Fruit fly (Drosophila melanogaster) whole organism, wandering third instar larva: ENCODE measurements around the gene pall.

Experiments
- Abd-B ChIP-seq: fragments of >200 bp; optimal IDR thresholded peaks from 2 replicates; lab custom pipeline; 2017; ENCODE audit warnings: missing biosample characterization, missing genetic modification characterization
- CG32264 ChIP-seq: fragments of 200-800 bp; sonication (Bioruptor generic); optimal IDR thresholded peaks from 2 replicates; lab custom pipeline; 2016; ENCODE audit warnings: missing biosample characterization, missing genetic modification characterization
- CG9705 ChIP-seq: fragments of 200-800 bp; sonication (Bioruptor generic); optimal IDR thresholded peaks from 2 replicates; lab custom pipeline; 2018; ENCODE audit warnings: missing biosample characterization, mild to moderate bottlenecking, missing genetic modification characterization
- Dfd ChIP-seq: fragments of >200 bp; optimal IDR thresholded peaks from 2 replicates; lab custom pipeline; 2017; ENCODE audit warnings: missing biosample characterization, missing genetic modification characterization
- Dif ChIP-seq: fragments of 200-275, 200-300 bp; sonication (Bioruptor generic); optimal IDR thresholded peaks from 2 replicates; lab custom pipeline; 2018; ENCODE audit warnings: missing biosample characterization, missing genetic modification characterization; ENCODE audit not compliant: partially characterized antibody
- GATAd ChIP-seq: sonication (Bioruptor generic); optimal IDR thresholded peaks from 2 replicates; lab custom pipeline; 2016; ENCODE audit warnings: missing biosample characterization, missing genetic modification characterization
- HLH106 ChIP-seq: fragments of 200-800 bp; optimal IDR thresholded peaks from 3 replicates; lab custom pipeline; 2019; ENCODE audit warnings: missing biosample characterization, mild to moderate bottlenecking, missing genetic modification characterization, moderate library complexity
- Hnf4 ChIP-seq: fragments of 200-800 bp; sonication (Bioruptor generic); optimal IDR thresholded peaks from 2 replicates; lab custom pipeline; 2016; ENCODE audit warnings: missing biosample characterization, mild to moderate bottlenecking, missing genetic modification characterization
- Hr78 ChIP-seq: fragments of >200 bp; optimal IDR thresholded peaks from 2 replicates; lab custom pipeline; 2017; ENCODE audit warnings: missing biosample characterization, missing genetic modification characterization
- Jra ChIP-seq: sonication (Bioruptor generic); optimal IDR thresholded peaks from 2 replicates; lab custom pipeline; 2016; ENCODE audit warnings: missing biosample characterization, missing genetic modification characterization
- Mio ChIP-seq: sonication (Bioruptor generic); optimal IDR thresholded peaks from 2 replicates; lab custom pipeline; 2016; ENCODE audit warnings: missing biosample characterization, missing genetic modification characterization
- Myc ChIP-seq: fragments of >200 bp; optimal IDR thresholded peaks from 2 replicates; lab custom pipeline; 2017
- OdsH ChIP-seq: fragments of 200-800 bp; sonication (Bioruptor generic); optimal IDR thresholded peaks from 2 replicates; lab custom pipeline; 2016; ENCODE audit warnings: missing biosample characterization, mild to moderate bottlenecking, missing genetic modification characterization
- Rel ChIP-seq, 2 experiments: fragments of 200-800 bp; sonication (Bioruptor generic) in 1 of 2; optimal IDR thresholded peaks; 2 replicates in 1 of 2; 3 replicates in 1 of 2; lab custom pipeline; 2016 to 2019; ENCODE audit warnings: mild to moderate bottlenecking in 2 of 2, missing biosample characterization in 2 of 2, missing genetic modification characterization in 2 of 2, moderate library complexity in 1 of 2
- Sp1 ChIP-seq: fragments of 200-800 bp; sonication (Bioruptor generic); optimal IDR thresholded peaks from 3 replicates; lab custom pipeline; 2019; ENCODE audit warnings: missing biosample characterization, mild to moderate bottlenecking, missing genetic modification characterization, moderate library complexity
- Vsx2 ChIP-seq: fragments of 200-300, 225-300 bp; sonication (Bioruptor generic); optimal IDR thresholded peaks from 2 replicates; lab custom pipeline; 2018; ENCODE audit warnings: missing biosample characterization, missing genetic modification characterization; ENCODE audit not compliant: partially characterized antibody
- br ChIP-seq: fragments of 200-800 bp; sonication (Bioruptor generic); optimal IDR thresholded peaks from 2 replicates; lab custom pipeline; 2016; ENCODE audit warnings: missing biosample characterization, missing genetic modification characterization
- brk ChIP-seq: fragments of 200-800 bp; sonication (Bioruptor generic); optimal IDR thresholded peaks from 2 replicates; lab custom pipeline; 2016; ENCODE audit warnings: missing biosample characterization, mild to moderate bottlenecking, missing genetic modification characterization
- dl ChIP-seq, 2 experiments: fragments of 175-275, 200-275 bp in 1 of 2; fragments of 200-275 bp in 1 of 2; sonication (Bioruptor generic); optimal IDR thresholded peaks; lab custom pipeline; 2018; ENCODE audit warnings: mild to moderate bottlenecking in 2 of 2, missing biosample characterization in 2 of 2, missing genetic modification characterization in 2 of 2, moderate library complexity in 2 of 2; ENCODE audit not compliant: partially characterized antibody in 2 of 2, insufficient read depth in 1 of 2
- dmrt93B ChIP-seq: fragments of 200-800 bp; sonication (Bioruptor generic); optimal IDR thresholded peaks from 2 replicates; lab custom pipeline; 2018; ENCODE audit warnings: missing biosample characterization, mild to moderate bottlenecking, missing genetic modification characterization
- dsf ChIP-seq: sonication (Bioruptor generic); optimal IDR thresholded peaks from 2 replicates; lab custom pipeline; 2016; ENCODE audit warnings: missing biosample characterization, missing genetic modification characterization, borderline replicate concordance
- foxo ChIP-seq, 2 experiments: fragments of 200-800 bp; sonication (Bioruptor generic); optimal IDR thresholded peaks; 2 replicates in 1 of 2; 3 replicates in 1 of 2; lab custom pipeline; 2016 to 2017; ENCODE audit warnings: missing biosample characterization in 2 of 2, missing genetic modification characterization in 2 of 2
- fru ChIP-seq: fragments of 200-800 bp; sonication (Bioruptor generic); optimal IDR thresholded peaks from 3 replicates; lab custom pipeline; 2016; ENCODE audit warnings: missing biosample characterization, mild to moderate bottlenecking, missing genetic modification characterization
- h ChIP-seq: fragments of 200-800 bp; sonication (Bioruptor generic); optimal IDR thresholded peaks from 3 replicates; lab custom pipeline; 2016; ENCODE audit warnings: missing biosample characterization, mild to moderate bottlenecking, missing genetic modification characterization
- pan ChIP-seq: fragments of >200 bp; optimal IDR thresholded peaks from 2 replicates; lab custom pipeline; 2017
- psq ChIP-seq: fragments of 200-800 bp; sonication (Bioruptor generic); optimal IDR thresholded peaks from 3 replicates; lab custom pipeline; 2017; ENCODE audit warnings: missing biosample characterization, mild to moderate bottlenecking, missing genetic modification characterization, moderate library complexity
- rgr ChIP-seq: fragments of 200-800 bp; sonication (Bioruptor generic); optimal IDR thresholded peaks from 3 replicates; lab custom pipeline; 2016; ENCODE audit warnings: missing biosample characterization, mild to moderate bottlenecking, missing genetic modification characterization
- sage ChIP-seq: fragments of 200-800 bp; sonication (Bioruptor generic); optimal IDR thresholded peaks from 2 replicates; lab custom pipeline; 2016; ENCODE audit warnings: missing biosample characterization, mild to moderate bottlenecking, missing genetic modification characterization
- sv ChIP-seq: fragments of 200-800 bp; sonication (Bioruptor generic); optimal IDR thresholded peaks from 3 replicates; lab custom pipeline; 2016; ENCODE audit warnings: missing biosample characterization, missing genetic modification characterization
- tai ChIP-seq: sonication (Bioruptor generic); optimal IDR thresholded peaks from 2 replicates; lab custom pipeline; 2016; ENCODE audit warnings: missing biosample characterization, missing genetic modification characterization
- usp ChIP-seq: fragments of >200 bp; optimal IDR thresholded peaks from 2 replicates; lab custom pipeline; 2017; ENCODE audit warnings: missing biosample characterization, missing genetic modification characterization

Gene pall

dm6 chr3L:9487586-9487985, at the start of gene pall:
pall (minus strand) TSS chr3L:9487790.
- TF ChIP-seq Myc (lab: Kevin White, UChicago) (peak; percentile 48), Abd-B (GFP tag; lab: Kevin White, UChicago) (no peak), dl (GFP tag; optimal IDR thresholded peaks at IDR 0.05; lab: Kevin White, UChicago; ENCODE audit: insufficient read depth in 1 of 2, partially characterized antibody in 2 of 2) (no peak), dmrt93B (GFP tag; lab: Kevin White, UChicago) (no peak), Rel (GFP tag; optimal IDR thresholded peaks at IDR 0.05; lab: Kevin White, UChicago) (no peak), Rel (tag; optimal IDR thresholded peaks at IDR 0.05; lab: Kevin White, UChicago) (peak; percentile 40)

DNA sequence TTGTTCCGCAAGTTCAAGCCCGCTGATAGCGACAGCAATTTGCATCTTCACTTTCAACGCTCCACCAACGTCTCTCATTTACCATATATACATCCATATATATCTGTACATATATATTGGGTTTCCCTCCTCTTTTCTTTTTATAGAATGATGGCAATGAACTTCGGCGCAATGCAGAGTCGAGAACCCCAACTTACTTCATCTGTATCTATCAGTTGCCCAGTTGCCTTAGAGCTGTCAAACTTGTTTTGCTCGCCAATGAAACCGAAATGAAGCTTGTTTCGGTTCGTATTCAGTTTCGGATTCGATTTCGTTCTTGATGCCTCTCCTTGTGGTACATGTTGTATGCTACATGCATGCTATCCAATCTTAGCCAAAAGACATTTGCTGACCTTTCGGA, 41.2 kb upstream of the pall start, which contains the start of gene Or67a:
Gene Or67a (plus strand): TSS at position 233 of the 400 bp plus-strand sequence.
- no peak for TF ChIP-seq CG9705 (GFP tag; lab: Kevin White, UChicago)
- peak in 1 of 2 experiments; percentile 26 for TF ChIP-seq dl (GFP tag; optimal IDR thresholded peaks at IDR 0.05; lab: Kevin White, UChicago; ENCODE audit: insufficient read depth in 1 of 2, partially characterized antibody in 2 of 2)
- no peak for TF ChIP-seq h (GFP tag; lab: Kevin White, UChicago)

DNA sequence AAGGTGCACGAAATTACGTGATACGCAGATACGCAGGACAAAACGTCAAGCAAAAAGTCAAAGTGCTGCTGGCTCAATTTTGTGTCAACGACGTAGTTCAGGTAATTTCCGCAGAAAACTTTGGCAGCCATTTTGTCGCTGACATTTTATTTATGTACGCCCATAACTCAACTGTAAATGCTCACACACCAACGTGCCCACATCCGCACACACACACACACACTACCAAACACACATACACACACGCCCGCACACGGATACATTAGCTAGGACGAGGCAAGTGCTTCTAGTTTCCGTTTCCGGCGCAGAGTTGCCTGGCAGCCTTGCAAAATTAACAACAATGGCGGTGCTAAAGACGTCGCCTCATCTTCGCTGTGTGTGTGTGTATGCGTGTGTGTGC, 37.9 kb upstream of the pall start, which contains the start of gene CG33700:
Gene CG33700 (minus strand): TSS at position 101 of the 400 bp plus-strand sequence.
- peak; percentile 70 for TF ChIP-seq Dfd (GFP tag; lab: Kevin White, UChicago)
- TF ChIP-seq Sp1 (GFP tag; lab: Kevin White, UChicago), result no peak

- TF ChIP-seq Abd-B (GFP tag; lab: Kevin White, UChicago), result no peak
- TF ChIP-seq sv (GFP tag; lab: Kevin White, UChicago), result no peak
- no peak for TF ChIP-seq GATAd (GFP tag; lab: Kevin White, UChicago)
- TF ChIP-seq psq (GFP tag; lab: Kevin White, UChicago), result no peak
- no peak for TF ChIP-seq Dfd (GFP tag; lab: Kevin White, UChicago)
- TF ChIP-seq h (GFP tag; lab: Kevin White, UChicago), result no peak
- TF ChIP-seq fru (GFP tag; lab: Kevin White, UChicago), result no peak
- TF ChIP-seq usp, result no peak
- TF ChIP-seq Hr78 (GFP tag; lab: Kevin White, UChicago), result no peak
- TF ChIP-seq Vsx2 (GFP tag; lab: Kevin White, UChicago), result no peak
- no peak for TF ChIP-seq CG9705 (GFP tag; lab: Kevin White, UChicago)
- TF ChIP-seq Hnf4 (GFP tag; lab: Kevin White, UChicago), result no peak
- no peak for TF ChIP-seq Sp1 (GFP tag; lab: Kevin White, UChicago)
- no peak for TF ChIP-seq Myc (lab: Kevin White, UChicago)
These were observed 25.7 kb upstream of the pall start, which contains the start of gene CG33702 for dm6 chr3L:9513309-9513708. CG33702 (minus strand) TSS chr3L:9513409.

DNA sequence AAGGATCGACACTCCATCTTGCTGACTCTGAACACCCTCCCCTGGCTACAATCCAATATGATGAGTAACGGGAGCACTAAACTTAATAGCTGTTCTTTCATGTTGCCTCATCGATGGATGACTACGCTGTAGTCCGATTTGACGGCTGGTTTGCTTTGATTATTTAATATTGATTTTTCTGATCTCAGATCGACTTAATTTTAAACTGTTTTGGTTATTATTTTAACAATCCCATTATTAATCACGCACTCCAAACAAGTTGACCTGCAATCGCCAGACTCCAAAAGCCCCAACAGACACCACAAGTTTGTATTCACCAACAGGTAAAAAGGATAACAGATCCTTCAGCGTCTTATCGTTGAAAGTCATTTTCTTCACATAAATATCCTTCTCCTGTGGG, 25.0 kb upstream of the pall start, which contains the start of gene CG33703:
Gene CG33703 (minus strand): TSS at position 101 of the 400 bp plus-strand sequence.
- TF ChIP-seq Dif, result no peak
- TF ChIP-seq Myc (lab: Kevin White, UChicago), result no peak
- TF ChIP-seq Mio, result no peak
- TF ChIP-seq Hnf4 (GFP tag; lab: Kevin White, UChicago), result no peak
- TF ChIP-seq dsf (GFP tag; lab: Kevin White, UChicago), result no peak
- TF ChIP-seq Dfd (GFP tag; lab: Kevin White, UChicago), result no peak
- TF ChIP-seq HLH106 (tag; lab: Kevin White, UChicago), result no peak
- no peak for TF ChIP-seq pan (lab: Kevin White, UChicago)
- no peak for TF ChIP-seq Sp1 (GFP tag; lab: Kevin White, UChicago)
- TF ChIP-seq CG9705 (GFP tag; lab: Kevin White, UChicago), result no peak
- TF ChIP-seq br, result no peak
- no peak for TF ChIP-seq Hr78 (GFP tag; lab: Kevin White, UChicago)
- no peak for TF ChIP-seq dmrt93B (GFP tag; lab: Kevin White, UChicago)
- TF ChIP-seq, all 38 proteins: peak for 0

- TF ChIP-seq br, result peak; percentile 6
- no peak for TF ChIP-seq dsf (GFP tag; lab: Kevin White, UChicago)
- TF ChIP-seq h (GFP tag; lab: Kevin White, UChicago), result peak; percentile 31
- peak; percentile 25 for TF ChIP-seq Jra
- peak; percentile 7 for TF ChIP-seq Myc (lab: Kevin White, UChicago)
- TF ChIP-seq tai (GFP tag; lab: Kevin White, UChicago), result peak; percentile 39
- TF ChIP-seq CG32264, result no peak
- TF ChIP-seq sage (GFP tag; lab: Kevin White, UChicago), result no peak
- peak; percentile 14 for TF ChIP-seq OdsH
- TF ChIP-seq brk (GFP tag; lab: Kevin White, UChicago), result peak; percentile 69
- peak; percentile 33 for TF ChIP-seq rgr (GFP tag; lab: Kevin White, UChicago)
- TF ChIP-seq HLH106 (tag; lab: Kevin White, UChicago), result peak; percentile 8
- peak; percentile 72 for TF ChIP-seq Sp1 (GFP tag; lab: Kevin White, UChicago)
- peak in 1 of 2 experiments; percentile 33 for TF ChIP-seq foxo (GFP tag; optimal IDR thresholded peaks at IDR 0.05; lab: Kevin White, UChicago)
- TF ChIP-seq Hnf4 (GFP tag; lab: Kevin White, UChicago), result peak; percentile 27
- no peak for TF ChIP-seq Rel (GFP tag; optimal IDR thresholded peaks at IDR 0.05; lab: Kevin White, UChicago)
- peak; percentile 48 for TF ChIP-seq Rel (tag; optimal IDR thresholded peaks at IDR 0.05; lab: Kevin White, UChicago)
- TF ChIP-seq dl (GFP tag; optimal IDR thresholded peaks at IDR 0.05; lab: Kevin White, UChicago; ENCODE audit: insufficient read depth in 1 of 2, partially characterized antibody in 2 of 2), result no peak
These were observed 24.0 kb upstream of the pall start, which contains the start of gene RpS9 for dm6 chr3L:9511287-9512256. RpS9 (minus strand) TSS chr3L:9511531.
